Worm (Caenorhabditis elegans): ENCODE results near the gene repo-1.

Gene repo-1

DNA sequence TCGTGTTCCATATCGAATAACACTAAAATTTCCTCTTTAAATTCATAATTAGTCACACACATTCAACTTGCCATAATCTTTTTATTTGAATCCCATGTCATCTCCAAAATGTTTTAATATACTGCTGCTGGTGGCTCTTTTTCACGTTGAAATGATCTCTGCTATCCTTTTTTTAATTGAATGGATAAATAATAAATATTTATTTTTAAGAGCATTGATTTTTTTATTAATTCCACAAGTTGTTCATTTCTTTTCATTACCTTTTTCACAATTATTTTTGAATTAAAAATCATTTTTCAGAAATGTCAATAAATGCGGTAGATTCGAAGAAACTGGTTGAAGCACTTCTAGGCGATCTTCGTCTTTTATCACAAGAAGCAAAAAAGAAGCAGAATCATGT, 12.2 kb downstream of the repo-1 start, which contains the start of gene mon-2:
TSS of gene mon-2 (plus strand) at position 301 of the 400 bp plus-strand sequence.
- no peak for TF ChIP-seq dao-5 (tag; optimal IDR thresholded peaks at IDR 0.05)
- no peak for TF ChIP-seq W03F9.2 (tag; optimal IDR thresholded peaks at IDR 0.05)
- TF ChIP-seq him-1 (tag; optimal IDR thresholded peaks at IDR 0.05) = no peak

DNA sequence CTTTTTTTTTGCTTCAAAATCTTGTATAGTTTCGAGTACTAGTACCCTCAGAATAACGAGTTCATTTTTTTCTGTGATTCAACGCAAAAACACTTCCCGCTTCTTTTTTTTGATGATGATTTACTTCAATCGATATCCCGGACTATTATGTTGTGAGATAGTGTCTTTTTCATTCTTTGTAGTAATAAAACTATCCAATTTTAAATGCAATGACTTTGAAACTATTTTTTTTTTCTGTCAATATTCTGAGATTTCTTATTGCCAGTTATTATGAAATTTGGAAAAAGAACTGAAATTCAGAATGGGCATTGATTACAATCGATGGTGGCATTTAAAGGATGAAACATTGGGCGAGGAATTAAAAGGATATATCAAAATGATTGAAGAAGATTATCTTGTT, 21.3 kb downstream of the repo-1 start, which contains the start of gene M18.3:
TSS of gene M18.3 (plus strand) at position 301 of the 400 bp plus-strand sequence.
- TF ChIP-seq him-1 (tag; optimal IDR thresholded peaks at IDR 0.05) (no peak), dao-5 (tag; optimal IDR thresholded peaks at IDR 0.05) (no peak), W03F9.2 (tag; optimal IDR thresholded peaks at IDR 0.05) (no peak)

DNA sequence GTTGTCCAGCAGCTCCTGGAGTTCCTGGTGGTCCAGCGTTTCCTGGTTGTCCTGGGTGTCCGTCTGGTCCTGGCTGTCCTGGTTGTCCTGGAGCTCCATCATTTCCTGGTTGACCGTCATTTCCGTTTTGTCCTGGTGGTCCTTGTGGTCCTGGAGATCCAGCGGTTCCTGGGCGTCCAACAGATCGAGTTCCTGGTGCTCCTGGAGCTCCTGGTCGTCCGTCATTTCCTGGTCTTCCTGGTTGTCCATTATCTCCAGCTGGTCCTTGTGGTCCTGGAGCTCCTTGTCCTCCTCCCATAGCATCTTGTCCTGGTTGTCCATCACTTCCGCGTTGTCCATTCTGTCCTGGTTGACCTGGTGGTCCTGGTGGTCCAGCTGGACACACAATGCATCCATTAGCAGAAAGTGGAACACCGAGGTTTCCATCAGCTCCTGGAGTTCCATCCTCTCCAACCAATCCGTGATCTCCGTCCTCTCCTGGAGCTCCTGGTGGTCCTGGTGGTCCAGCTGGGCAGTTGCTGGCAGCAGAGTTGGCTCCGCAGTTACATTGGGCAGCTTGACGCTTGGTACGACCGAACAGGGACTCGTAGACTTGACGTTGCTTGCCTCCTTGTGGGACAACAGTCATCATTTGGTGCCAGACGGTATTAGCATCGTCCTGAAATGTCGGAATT, 24.8 kb downstream of the repo-1 start:
- TF ChIP-seq dao-5 (tag; optimal IDR thresholded peaks at IDR 0.05) (no peak), W03F9.2 (tag; optimal IDR thresholded peaks at IDR 0.05) (no peak), him-1 (tag; optimal IDR thresholded peaks at IDR 0.05) (no peak)

DNA sequence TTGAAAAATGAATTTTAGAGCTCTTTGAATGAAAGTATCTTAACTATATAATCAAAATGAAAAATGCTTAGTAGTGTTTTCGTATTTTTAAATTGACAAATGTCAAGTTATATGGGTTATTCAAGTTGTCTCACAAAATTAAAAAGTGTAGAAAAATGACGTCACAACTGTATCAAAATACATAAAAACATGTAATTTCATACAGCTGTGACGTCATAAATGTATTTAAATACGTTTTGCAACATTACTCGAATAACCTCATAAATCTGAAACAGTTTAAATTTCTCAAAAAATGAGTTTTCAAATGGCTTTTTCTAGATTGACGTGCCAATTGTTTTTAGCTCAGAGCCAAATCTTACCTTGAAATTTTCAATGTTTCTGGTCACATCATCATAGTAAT, 25.5 kb downstream of the repo-1 start:
- TF ChIP-seq him-1 (tag; optimal IDR thresholded peaks at IDR 0.05) = no peak
- no peak for TF ChIP-seq W03F9.2 (tag; optimal IDR thresholded peaks at IDR 0.05)
- TF ChIP-seq dao-5 (tag; optimal IDR thresholded peaks at IDR 0.05) = no peak

DNA sequence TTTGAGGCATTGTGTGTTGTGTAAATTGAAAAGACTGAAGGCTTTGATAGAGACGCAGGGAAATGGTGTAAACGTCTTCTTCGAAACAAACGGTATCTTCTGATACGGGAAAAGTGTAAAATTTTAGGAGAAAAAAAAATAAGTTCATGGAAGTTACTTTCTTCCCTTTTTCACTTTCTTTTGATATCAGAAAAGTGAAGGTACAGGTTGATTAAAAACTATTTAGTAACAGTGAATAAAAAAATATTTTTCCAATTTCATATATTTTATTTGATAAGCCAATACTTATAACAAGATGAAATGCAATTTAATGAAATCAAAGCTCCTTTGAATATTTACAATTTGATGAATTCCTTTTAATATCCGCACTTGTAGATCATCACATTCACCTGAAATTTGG, 26.1 kb downstream of the repo-1 start, which contains the start of gene col-129:
TSS of gene col-129 (minus strand) at position 101 of the 400 bp plus-strand sequence.
- TF ChIP-seq W03F9.2 (tag; optimal IDR thresholded peaks at IDR 0.05) = no peak
- no peak for TF ChIP-seq him-1 (tag; optimal IDR thresholded peaks at IDR 0.05)
- TF ChIP-seq dao-5 (tag; optimal IDR thresholded peaks at IDR 0.05) = no peak

DNA sequence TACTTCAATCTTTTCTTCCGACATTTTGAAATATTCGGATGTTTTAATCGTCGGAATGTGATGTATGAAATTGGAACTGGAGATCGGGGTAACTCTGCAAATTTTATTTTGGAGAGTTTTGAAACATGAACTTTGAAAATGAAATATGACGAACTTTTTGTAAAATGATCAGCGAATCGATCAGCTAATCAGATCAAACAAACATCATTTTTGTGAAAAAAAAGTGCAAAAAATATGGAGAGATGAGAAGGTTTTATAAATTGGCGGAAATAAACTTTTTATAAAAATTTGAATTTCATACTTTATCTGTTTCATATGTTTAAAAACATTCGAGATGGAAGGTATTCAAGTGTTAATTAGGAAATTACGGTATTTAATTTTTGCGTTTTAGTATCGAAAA, 27.2 kb downstream of the repo-1 start, which contains the start of gene dlc-2:
TSS of gene dlc-2 (minus strand) at position 101 of the 400 bp plus-strand sequence.
- no peak for TF ChIP-seq W03F9.2 (tag; optimal IDR thresholded peaks at IDR 0.05)
- no peak for TF ChIP-seq dao-5 (tag; optimal IDR thresholded peaks at IDR 0.05)
- no peak for TF ChIP-seq him-1 (tag; optimal IDR thresholded peaks at IDR 0.05)

DNA sequence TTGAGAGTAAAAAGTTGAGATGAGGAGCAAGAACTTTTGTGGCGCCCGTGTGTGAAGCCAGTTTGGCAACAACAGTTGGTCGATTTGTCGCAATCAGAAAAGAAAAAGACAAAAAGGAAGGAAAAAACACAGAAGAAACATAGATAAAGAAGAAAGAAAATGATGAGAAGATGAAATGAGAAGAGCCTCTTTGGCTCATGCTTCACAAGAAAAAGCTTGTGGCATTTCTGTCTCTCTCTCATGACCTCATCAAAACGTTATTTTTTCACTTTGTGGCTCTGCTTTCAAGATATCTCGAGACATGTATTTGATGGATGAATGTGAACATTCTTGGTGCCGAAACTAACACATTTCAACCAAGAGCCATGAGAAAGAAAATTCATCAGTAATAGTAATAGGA, 28.8 kb downstream of the repo-1 start:
- TF ChIP-seq W03F9.2 (tag; optimal IDR thresholded peaks at IDR 0.05) (no peak), him-1 (tag; optimal IDR thresholded peaks at IDR 0.05) (no peak), dao-5 (tag; optimal IDR thresholded peaks at IDR 0.05) (no peak)

DNA sequence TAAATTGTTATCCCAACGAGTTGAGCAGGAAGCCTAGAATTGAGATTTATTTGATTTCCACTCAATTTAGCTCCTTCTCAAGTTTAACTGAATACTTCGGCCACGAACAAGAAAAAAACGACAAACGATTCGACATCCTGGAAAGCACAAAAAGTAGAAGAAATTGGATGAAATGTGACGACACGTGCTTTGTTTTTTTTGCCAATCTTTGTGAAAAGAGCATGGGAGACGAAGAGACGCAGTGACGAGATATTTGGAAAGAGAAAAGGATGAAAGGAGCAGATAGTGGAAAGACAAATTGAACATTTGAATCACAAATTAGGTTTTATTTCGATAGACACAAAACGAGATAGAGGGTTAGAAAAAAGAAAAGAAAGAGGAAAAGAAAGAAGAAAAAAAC, 30.2 kb downstream of the repo-1 start:
- TF ChIP-seq him-1 (tag; optimal IDR thresholded peaks at IDR 0.05) (no peak), dao-5 (tag; optimal IDR thresholded peaks at IDR 0.05) (no peak), W03F9.2 (tag; optimal IDR thresholded peaks at IDR 0.05) (no peak)

DNA sequence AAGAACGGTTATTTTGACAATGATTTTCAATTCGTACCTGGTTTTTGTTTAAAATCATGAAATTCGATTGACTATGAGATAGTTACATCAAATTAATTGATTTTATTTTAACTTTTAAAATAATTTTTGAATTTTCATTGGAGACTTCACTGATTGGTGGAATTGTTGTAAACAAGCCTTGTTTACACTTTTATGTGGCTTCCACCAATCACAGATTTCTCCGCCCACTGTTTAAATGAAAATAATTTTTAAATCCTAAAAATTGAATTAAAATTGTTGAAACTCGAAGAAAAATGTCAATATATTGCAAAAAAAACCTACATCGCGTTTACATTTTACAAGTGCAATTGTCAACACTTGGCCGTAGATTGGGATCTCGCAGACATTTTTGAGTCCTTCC, 36.3 kb downstream of the repo-1 start:
- TF ChIP-seq him-1 (tag; optimal IDR thresholded peaks at IDR 0.05) (no peak), dao-5 (tag; optimal IDR thresholded peaks at IDR 0.05) (no peak), W03F9.2 (tag; optimal IDR thresholded peaks at IDR 0.05) (no peak)

DNA sequence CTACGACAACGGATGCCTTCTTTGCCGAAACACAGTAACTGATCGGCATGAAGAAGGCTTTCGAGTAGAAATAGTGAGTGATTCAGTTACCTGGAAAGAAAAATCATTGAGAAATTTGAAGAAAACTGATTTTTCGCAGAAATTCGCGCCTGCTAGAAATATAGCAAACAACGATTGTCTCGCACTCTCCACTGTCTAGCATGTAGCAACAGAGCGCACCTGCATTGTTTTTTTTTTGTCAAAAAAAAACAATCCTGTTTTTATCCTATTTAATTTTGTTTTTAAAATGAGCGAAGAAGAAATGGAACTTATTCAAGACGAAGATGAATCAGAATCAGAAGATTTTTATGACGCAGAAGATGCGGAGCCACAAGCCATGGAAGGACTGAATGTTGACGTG, 36.8 kb downstream of the repo-1 start, which contains the start of the genes ddb-1 and M18.6:
TSS of gene ddb-1 (minus strand) at position 90 of the 400 bp plus-strand sequence.
TSS of gene M18.6 (plus strand) at position 235 of the 400 bp plus-strand sequence.
- TF ChIP-seq dao-5 (tag; optimal IDR thresholded peaks at IDR 0.05) (no peak), W03F9.2 (tag; optimal IDR thresholded peaks at IDR 0.05) (peak; percentile 53)

DNA sequence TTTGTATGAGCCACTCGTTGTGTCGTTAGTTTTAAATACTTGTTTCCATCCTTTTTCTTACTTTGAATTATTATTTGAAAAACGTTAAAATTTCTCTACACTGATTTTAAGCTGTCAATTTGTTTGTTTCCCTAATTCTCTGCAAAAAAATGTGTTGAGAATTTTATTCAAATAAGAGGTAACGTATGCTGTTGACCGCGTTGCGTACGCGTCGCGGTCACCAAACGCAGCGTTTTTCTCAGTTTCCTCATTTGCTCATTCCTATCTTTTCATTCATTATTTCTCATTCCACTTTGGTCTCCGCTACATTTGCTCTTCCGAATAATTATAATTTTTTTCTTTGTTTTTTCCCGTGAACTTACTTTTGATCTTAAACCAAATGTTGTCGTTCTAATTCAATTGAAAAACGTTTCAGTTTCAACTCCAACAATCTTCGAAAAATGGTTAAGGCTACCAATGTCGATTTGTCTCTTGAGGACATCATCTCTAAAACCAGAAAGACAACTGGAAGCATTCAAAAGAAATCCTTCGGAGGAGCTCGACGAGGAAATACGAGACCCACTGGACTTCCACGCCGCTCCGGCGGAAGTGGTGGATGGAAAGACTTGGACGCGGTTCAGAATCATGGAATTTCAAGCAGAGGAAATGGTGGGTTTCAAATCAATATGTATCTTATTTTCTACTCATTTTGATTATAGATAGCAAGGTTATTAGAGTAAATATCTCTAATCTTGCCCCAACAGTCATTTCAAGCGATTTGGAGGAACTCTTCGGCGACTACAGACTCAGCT, 38.8 kb downstream of the repo-1 start, which contains the start of gene aly-3:
TSS of gene aly-3 (plus strand) at position 409 of the 791 bp plus-strand sequence.
- TF ChIP-seq dao-5 (tag; optimal IDR thresholded peaks at IDR 0.05) = no peak

DNA sequence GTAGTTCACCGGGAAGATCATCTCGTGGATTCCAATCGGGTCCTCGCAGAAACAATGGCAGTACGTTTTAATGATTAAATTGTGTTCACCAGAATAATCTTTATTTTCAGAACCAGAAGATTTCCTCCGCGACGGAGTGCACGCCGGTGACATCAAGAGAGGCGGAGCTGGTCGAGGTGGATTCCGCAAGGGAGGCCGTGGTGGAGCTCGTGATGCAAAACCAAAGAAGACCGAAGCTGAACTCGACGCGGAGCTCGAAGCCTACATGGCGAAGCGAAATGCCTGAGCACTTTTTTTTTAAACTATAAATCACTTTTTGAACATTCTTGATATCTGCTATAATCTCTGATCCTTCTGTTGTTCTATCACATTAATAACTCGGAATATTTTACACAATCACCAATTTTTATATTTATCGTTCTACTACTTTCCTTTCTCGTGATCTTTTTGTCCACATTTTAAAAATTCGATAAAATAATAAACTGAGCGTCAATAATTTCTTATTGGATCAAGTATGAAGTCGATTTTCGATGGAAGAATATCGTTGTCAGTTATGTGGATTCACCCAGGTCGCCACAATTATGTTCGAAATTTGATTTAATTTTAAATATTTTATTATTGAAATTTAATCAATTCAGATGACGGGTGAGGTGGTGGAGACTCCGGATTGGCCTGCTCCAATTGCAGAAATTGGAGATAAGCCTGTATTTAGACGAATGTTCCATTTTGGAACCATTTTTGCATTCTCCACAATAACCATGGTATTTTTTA, 40.2 kb downstream of the repo-1 start, which contains the start of gene dhhc-6:
TSS of gene dhhc-6 (plus strand) at position 639 of the 771 bp plus-strand sequence.
- TF ChIP-seq him-1 (tag; optimal IDR thresholded peaks at IDR 0.05) = no peak
- no peak for TF ChIP-seq W03F9.2 (tag; optimal IDR thresholded peaks at IDR 0.05)
- TF ChIP-seq dao-5 (tag; optimal IDR thresholded peaks at IDR 0.05) = no peak

DNA sequence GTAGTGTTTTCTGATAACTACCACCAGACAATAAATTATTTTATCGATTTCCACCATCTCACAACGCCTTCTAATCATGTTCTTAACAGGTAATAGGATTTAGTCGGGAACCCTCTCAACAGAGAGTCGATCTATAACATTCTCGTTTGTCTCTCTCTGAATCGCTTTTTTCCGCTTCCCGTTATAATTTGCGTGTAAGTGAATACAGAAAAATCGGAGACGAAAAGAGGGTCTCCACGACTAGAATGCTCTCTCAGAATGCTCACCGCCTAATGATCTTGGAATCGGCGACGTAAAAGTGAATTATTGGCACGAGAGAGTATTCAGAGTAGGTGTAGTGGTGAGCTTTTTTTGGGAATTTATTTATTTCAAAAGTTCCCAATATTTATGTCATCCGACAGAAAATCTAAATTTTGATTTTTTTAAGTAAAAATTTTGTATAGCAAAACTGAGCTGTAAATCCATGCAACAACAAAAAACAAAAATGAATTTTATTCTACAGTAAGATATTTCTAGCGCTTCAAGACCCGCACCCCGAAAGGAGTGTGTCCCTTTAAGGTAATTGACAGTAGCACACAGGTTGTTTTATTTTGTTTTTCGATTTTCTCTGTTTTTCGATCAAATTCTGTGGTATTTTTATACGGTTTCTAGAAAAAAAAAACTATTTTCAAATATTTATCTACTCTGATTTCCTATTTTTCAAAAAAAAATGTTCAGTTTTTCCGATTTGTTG, 42.6 kb downstream of the repo-1 start:
- TF ChIP-seq dao-5 (tag; optimal IDR thresholded peaks at IDR 0.05) (no peak), W03F9.2 (tag; optimal IDR thresholded peaks at IDR 0.05) (no peak), him-1 (tag; optimal IDR thresholded peaks at IDR 0.05) (no peak)

Data from whole organism, L4/young adult.